Fruit fly (Drosophila melanogaster): ENCODE measurements around the gene CG10038.

DNA sequence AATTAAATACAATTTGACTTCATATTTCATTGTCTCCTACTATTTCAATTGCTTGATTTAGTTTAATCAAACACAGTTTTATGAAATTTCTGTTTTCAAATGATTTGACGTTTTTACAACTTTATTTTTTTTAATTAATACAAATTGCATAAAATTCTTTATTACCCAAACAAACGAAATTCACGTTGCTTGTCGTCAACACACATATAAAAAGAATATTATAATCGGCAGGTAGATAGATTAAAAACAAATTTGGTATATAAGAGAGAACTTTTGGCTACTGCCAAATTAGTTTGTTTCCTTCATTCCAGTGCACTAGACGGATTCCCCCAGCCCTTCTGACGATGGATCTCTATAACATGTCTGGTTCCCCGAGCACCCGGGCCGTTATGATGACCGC, 26.4 kb upstream of the CG10038 start, which contains the start of gene GstD6:
- no peak for TF ChIP-seq Sin3A (optimal IDR thresholded peaks at IDR 0.05)
- no peak for TF ChIP-seq h (optimal IDR thresholded peaks at IDR 0.05)
- TF ChIP-seq insv (optimal IDR thresholded peaks at IDR 0.05), result no peak

Measured in Kc167 (cell line).